Worm (Caenorhabditis elegans): ENCODE results near the gene lin-23.
A peak's percentile ranks its signal among the peaks of the same experiment; 100 is the strongest.

The lin-23 gene

DNA sequence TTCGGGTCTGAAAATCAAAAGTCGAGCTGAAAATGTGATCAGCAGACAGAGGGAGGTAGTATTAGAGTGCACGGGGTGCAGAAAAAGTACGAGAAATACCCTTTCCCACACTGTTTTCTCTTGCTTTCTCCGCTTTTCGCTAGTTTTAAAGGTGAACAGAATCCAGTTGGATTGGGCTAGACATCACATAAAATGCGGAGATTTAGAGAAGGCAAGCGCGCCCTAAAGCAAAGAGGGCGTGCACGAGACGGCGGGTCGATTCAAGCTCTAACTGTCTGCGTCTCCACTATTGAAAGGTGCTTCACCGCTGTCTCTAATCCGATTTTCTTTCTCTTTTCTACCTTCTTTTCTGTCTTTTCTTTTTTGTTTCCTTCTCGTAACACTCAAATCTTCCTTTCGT is 993 bp upstream of the lin-23 start:
- TF ChIP-seq tab-1 (GFP tag; IDR thresholded peaks at IDR 0.05) = no peak
- TF ChIP-seq cog-1 (tag; optimal IDR thresholded peaks at IDR 0.05) = peak; percentile 57
- TF ChIP-seq T22C8.4 (GFP tag; IDR thresholded peaks at IDR 0.05) = peak; percentile 59
- no peak for TF ChIP-seq klf-2 (GFP tag; conservative IDR thresholded peaks at IDR 0.05)
- no peak for TF ChIP-seq ztf-23 (GFP tag; IDR thresholded peaks at IDR 0.05)

DNA sequence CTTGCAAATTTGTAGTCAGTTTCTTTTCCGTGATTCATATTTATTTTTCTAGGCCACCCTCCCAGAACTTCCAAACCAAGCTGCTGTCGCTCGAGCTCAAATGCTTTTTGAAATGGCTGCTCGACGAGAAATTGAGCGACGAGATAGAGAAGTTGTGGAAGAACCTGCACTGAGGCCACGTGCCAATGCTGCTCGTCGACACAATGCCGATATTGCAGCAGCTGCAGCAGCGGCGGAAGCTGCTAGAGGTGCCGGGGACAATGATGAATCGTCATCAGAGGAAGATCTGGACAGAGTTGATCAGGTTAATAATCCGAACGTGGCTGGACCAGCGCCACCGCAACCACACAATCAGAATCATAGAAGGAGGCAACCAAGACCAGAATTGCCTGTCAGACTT is 2.3 kb downstream of the lin-23 start:
- TF ChIP-seq ztf-23 (GFP tag; IDR thresholded peaks at IDR 0.05) (no peak), klf-2 (GFP tag; conservative IDR thresholded peaks at IDR 0.05) (no peak), flt-1 (GFP tag; IDR thresholded peaks at IDR 0.05) (no peak), ref-1 (GFP tag; conservative IDR thresholded peaks at IDR 0.05) (no peak), tab-1 (GFP tag; IDR thresholded peaks at IDR 0.05) (no peak), cog-1 (tag; optimal IDR thresholded peaks at IDR 0.05) (no peak), T22C8.4 (GFP tag; IDR thresholded peaks at IDR 0.05) (no peak), ztf-29 (GFP tag; IDR thresholded peaks at IDR 0.05) (no peak), med-1 (GFP tag; optimal IDR thresholded peaks at IDR 0.05; ENCODE audit: insufficient read depth) (no peak)

DNA sequence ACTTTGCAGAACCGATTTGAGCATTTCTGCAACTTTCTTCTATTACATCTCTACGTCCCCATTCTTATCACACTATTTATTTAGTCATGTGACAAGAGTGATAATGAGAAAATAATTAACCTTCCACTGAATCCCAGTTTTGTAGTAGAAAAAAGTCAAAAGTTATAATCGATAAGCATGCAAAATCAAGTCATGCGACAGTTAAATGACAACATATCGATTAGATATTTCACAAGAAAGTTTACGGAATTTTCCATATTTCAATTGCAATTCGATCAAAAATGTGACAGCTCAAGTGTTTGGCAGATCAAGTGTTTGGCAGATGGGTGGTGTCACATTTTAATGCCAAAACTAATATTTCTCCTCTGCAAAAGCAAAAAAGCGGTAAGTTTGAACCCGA is 3.5 kb downstream of the lin-23 start:
- no peak for TF ChIP-seq ztf-29 (GFP tag; IDR thresholded peaks at IDR 0.05)
- TF ChIP-seq ztf-23 (GFP tag; IDR thresholded peaks at IDR 0.05) = no peak
- TF ChIP-seq tab-1 (GFP tag; IDR thresholded peaks at IDR 0.05) = no peak
- TF ChIP-seq ref-1 (GFP tag; conservative IDR thresholded peaks at IDR 0.05) = no peak
- no peak for TF ChIP-seq med-1 (GFP tag; optimal IDR thresholded peaks at IDR 0.05; ENCODE audit: insufficient read depth)
- no peak for TF ChIP-seq cog-1 (tag; optimal IDR thresholded peaks at IDR 0.05)
- no peak for TF ChIP-seq klf-2 (GFP tag; conservative IDR thresholded peaks at IDR 0.05)

DNA sequence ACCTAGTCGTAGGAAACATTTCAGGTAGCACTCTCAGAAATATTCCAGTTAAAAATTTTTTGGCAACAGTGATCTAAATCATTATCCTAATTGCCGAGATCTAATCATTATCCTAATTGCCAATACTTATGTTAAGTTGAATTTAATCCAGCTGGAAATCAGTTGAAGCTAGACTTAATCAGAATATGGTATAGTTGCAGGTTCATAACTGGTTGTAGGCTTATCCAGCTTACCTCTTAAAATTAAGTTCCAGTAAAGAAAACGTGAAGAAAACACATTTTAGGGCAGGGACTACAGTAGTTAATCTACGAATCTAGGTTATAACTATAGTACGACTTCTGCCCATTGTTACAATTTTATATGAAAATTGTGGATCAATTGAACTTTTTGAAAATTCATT is 5.6 kb downstream of the lin-23 start:
- TF ChIP-seq tab-1 (GFP tag; IDR thresholded peaks at IDR 0.05) (no peak), T22C8.4 (GFP tag; IDR thresholded peaks at IDR 0.05) (no peak), flt-1 (GFP tag; IDR thresholded peaks at IDR 0.05) (no peak), ztf-29 (GFP tag; IDR thresholded peaks at IDR 0.05) (no peak), cog-1 (tag; optimal IDR thresholded peaks at IDR 0.05) (no peak), med-1 (GFP tag; optimal IDR thresholded peaks at IDR 0.05; ENCODE audit: insufficient read depth) (no peak), ztf-23 (GFP tag; IDR thresholded peaks at IDR 0.05) (no peak), klf-2 (GFP tag; conservative IDR thresholded peaks at IDR 0.05) (no peak), ref-1 (GFP tag; conservative IDR thresholded peaks at IDR 0.05) (no peak)

DNA sequence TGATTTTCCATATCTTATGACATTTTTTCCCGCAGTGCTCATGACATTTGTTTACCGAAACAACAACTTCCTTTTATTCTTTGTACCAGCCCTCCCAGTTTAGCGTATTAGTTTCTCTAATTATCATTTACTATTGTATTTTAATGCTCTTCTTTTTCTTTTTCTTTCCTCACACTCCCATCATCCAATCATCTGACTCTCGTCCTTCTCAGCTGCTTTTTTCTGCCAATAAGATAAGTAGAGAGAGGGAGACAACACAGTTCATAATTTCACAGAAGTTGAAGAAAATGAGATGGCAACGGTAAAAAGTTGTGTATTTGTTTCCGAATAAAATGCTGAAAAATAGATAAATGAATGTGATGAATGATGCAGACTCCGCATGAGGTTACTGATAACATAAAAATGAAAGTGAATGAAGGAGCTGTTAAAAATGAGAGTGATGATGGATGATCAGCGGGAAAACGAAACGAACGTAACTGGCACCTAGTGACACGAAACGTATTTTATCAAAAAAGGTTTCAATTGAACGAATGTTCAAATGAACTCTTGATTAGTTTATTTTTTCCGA is 6.4 kb downstream of the lin-23 start:
- no peak for TF ChIP-seq med-1 (GFP tag; optimal IDR thresholded peaks at IDR 0.05; ENCODE audit: insufficient read depth)
- TF ChIP-seq ztf-23 (GFP tag; IDR thresholded peaks at IDR 0.05) = no peak
- TF ChIP-seq T22C8.4 (GFP tag; IDR thresholded peaks at IDR 0.05) = no peak
- TF ChIP-seq klf-2 (GFP tag; conservative IDR thresholded peaks at IDR 0.05) = no peak
- TF ChIP-seq ztf-29 (GFP tag; IDR thresholded peaks at IDR 0.05) = no peak
- TF ChIP-seq cog-1 (tag; optimal IDR thresholded peaks at IDR 0.05) = no peak
- no peak for TF ChIP-seq ref-1 (GFP tag; conservative IDR thresholded peaks at IDR 0.05)
- TF ChIP-seq tab-1 (GFP tag; IDR thresholded peaks at IDR 0.05) = no peak
- no peak for TF ChIP-seq flt-1 (GFP tag; IDR thresholded peaks at IDR 0.05)

DNA sequence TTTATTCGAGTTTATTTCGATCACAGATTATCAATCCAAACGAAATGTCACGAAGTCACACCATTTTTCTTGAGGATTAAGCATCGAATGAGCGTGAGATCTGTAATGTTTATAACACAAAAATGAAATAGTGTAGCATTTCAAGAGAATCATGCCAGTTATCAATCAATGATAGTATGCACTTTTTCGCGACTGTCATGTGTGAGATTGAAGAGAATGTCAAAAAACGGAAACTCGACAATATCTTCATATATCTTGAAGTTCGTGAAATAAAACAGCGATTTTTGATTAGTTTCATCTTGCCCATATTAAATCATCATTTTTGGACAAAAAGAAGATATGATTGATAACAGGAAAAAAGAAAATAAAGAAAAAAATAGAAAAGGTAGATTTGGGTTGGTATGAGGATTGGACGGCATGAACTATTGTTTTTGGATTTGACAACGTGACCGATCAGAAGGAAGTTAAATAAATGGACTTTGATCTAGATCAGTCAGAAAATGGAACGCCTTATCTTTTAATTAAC is 8.0 kb downstream of the lin-23 start:
- TF ChIP-seq klf-2 (GFP tag; conservative IDR thresholded peaks at IDR 0.05) (no peak), tab-1 (GFP tag; IDR thresholded peaks at IDR 0.05) (no peak), cog-1 (tag; optimal IDR thresholded peaks at IDR 0.05) (no peak), flt-1 (GFP tag; IDR thresholded peaks at IDR 0.05) (no peak), ztf-29 (GFP tag; IDR thresholded peaks at IDR 0.05) (no peak)

DNA sequence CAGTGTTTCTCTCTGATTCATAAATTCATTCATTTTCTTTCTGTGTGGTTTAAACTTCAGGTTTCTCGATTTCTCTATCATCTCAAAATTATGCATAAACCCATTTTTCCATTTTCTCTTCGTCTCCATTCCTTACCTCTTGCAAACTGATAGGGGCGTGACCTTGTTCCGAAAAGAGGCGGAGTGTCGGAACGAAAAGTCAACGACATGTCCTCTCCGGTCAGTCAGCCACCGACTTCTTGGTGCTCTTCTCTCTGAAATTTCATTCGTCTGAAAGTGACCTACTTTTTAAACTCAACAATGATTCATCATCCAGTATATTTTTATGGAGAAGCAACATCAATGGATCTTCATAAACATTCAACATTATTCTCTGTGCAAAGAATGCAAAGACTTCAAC is 9.8 kb downstream of the lin-23 start, which contains the start of gene F58F12.12:
Gene F58F12.12 (plus strand): TSS at position 301 of the 400 bp plus-strand sequence.
- TF ChIP-seq T22C8.4 (GFP tag; IDR thresholded peaks at IDR 0.05) (no peak), ztf-23 (GFP tag; IDR thresholded peaks at IDR 0.05) (no peak), tab-1 (GFP tag; IDR thresholded peaks at IDR 0.05) (no peak), flt-1 (GFP tag; IDR thresholded peaks at IDR 0.05) (no peak), med-1 (GFP tag; optimal IDR thresholded peaks at IDR 0.05; ENCODE audit: insufficient read depth) (no peak), klf-2 (GFP tag; conservative IDR thresholded peaks at IDR 0.05) (no peak), ztf-29 (GFP tag; IDR thresholded peaks at IDR 0.05) (no peak), ref-1 (GFP tag; conservative IDR thresholded peaks at IDR 0.05) (no peak), cog-1 (tag; optimal IDR thresholded peaks at IDR 0.05) (no peak)

DNA sequence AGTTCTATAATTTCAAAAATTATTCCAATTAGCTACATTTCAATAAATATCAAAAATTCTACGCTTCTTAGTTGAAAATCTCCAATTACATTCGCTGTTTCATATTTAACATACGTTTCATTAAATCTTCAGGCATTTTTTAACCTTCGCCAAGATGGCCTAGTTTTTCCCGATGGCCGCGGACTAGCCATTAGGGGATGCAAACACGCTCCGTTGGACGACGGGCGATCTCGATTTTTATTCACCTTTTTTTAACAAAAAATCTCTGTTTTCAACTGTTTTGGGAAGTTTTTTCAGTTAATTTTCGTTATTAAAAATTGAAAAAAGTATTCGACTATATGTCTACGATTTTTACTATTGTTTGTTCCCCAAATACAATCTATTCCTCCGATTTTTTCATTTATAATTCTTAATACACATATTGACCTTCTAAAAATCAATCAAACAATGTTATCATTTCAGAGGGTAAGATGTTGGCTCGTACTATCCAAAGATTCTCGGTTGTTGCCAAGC is 12.1 kb downstream of the lin-23 start, which contains the start of gene F58F12.1:
Gene F58F12.1 (plus strand): TSS at position 463 of the 513 bp plus-strand sequence.
- TF ChIP-seq flt-1 (GFP tag; IDR thresholded peaks at IDR 0.05) (peak; percentile 47; the same call in 1 of the 2 replicates), ztf-23 (GFP tag; IDR thresholded peaks at IDR 0.05) (no peak), ztf-29 (GFP tag; IDR thresholded peaks at IDR 0.05) (no peak), tab-1 (GFP tag; IDR thresholded peaks at IDR 0.05) (no peak), ref-1 (GFP tag; conservative IDR thresholded peaks at IDR 0.05) (no peak), cog-1 (tag; optimal IDR thresholded peaks at IDR 0.05) (no peak), klf-2 (GFP tag; conservative IDR thresholded peaks at IDR 0.05) (no peak)

DNA sequence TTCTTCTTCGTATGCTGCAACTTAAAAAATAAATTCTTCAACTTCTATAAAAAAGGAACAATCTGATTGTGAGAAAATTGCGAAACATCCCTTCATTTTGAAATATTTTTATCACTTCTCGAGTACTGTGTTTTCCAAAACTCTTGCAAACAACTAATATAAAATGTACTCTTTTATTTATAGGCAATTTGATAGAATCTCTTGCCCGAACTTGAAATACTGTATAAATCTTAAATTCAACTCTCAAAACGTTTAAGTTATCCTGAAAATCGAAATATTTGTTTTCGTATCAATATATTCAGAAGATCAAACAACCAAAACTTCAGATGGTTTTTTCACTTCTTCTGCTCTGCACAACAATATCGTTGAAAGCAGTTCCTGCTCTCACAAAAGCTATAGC is 15.4 kb downstream of the lin-23 start, which contains the start of gene F58F12.4:
Gene F58F12.4 (plus strand): TSS at position 301 of the 400 bp plus-strand sequence.
- TF ChIP-seq klf-2 (GFP tag; conservative IDR thresholded peaks at IDR 0.05) (no peak), med-1 (GFP tag; optimal IDR thresholded peaks at IDR 0.05; ENCODE audit: insufficient read depth) (no peak), ztf-29 (GFP tag; IDR thresholded peaks at IDR 0.05) (no peak), T22C8.4 (GFP tag; IDR thresholded peaks at IDR 0.05) (no peak), flt-1 (GFP tag; IDR thresholded peaks at IDR 0.05) (no peak), cog-1 (tag; optimal IDR thresholded peaks at IDR 0.05) (no peak), ref-1 (GFP tag; conservative IDR thresholded peaks at IDR 0.05) (no peak)

DNA sequence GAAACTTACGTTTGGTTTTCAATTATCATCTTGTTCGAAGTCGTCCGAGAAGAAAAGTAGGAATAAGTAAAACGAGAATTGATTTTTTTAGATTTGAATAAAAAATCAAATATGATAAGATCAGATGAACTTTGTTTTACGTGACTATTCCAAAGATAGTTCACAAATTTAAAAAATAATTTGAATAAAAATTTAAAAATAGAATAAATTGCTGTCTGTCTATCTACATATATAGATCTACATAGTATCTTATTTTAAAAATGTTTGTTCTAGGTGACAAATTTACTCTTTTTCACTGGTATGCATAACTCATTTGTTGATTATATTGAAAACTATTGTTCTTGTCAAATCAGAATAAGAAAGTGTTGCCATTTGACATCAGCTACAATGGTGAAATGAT is 16.8 kb downstream of the lin-23 start, which contains the start of gene F58F12.2:
Gene F58F12.2 (minus strand): TSS at position 101 of the 400 bp plus-strand sequence.
- TF ChIP-seq cog-1 (tag; optimal IDR thresholded peaks at IDR 0.05) (no peak), klf-2 (GFP tag; conservative IDR thresholded peaks at IDR 0.05) (no peak), med-1 (GFP tag; optimal IDR thresholded peaks at IDR 0.05; ENCODE audit: insufficient read depth) (no peak), flt-1 (GFP tag; IDR thresholded peaks at IDR 0.05) (no peak), tab-1 (GFP tag; IDR thresholded peaks at IDR 0.05) (no peak), T22C8.4 (GFP tag; IDR thresholded peaks at IDR 0.05) (no peak), ztf-23 (GFP tag; IDR thresholded peaks at IDR 0.05) (no peak), ref-1 (GFP tag; conservative IDR thresholded peaks at IDR 0.05) (no peak), ztf-29 (GFP tag; IDR thresholded peaks at IDR 0.05) (no peak)

Measured in whole organism, midembryonic.